Worm (Caenorhabditis elegans) whole organism, L1 larva: Measurements from ENCODE around the gene ghi-1.
"Not testable (repeated sequence)": the region's sequence is repeated elsewhere in the genome, so short reads cannot be mapped to it uniquely, and the experiment has no call there.

Experiments
- Y116A8C.19 ChIP-seq: sonication (generic microtip); optimal IDR thresholded peaks from 2 replicates; lab custom pipeline; 2016; ENCODE audit warnings: missing compliant biosample characterization, missing genetic modification characterization, borderline replicate concordance
- fkh-10 ChIP-seq: sonication (generic microtip); optimal IDR thresholded peaks from 2 replicates; lab custom pipeline; 2017; ENCODE audit warnings: missing biosample characterization, missing genetic modification reagents, missing genetic modification characterization
- mdl-1 ChIP-seq, 2 experiments: fragments of 150-350 bp; optimal IDR thresholded peaks; 2 replicates each; lab custom pipeline; 2014 to 2017; ENCODE audit warnings: missing biosample characterization in 2 of 2, missing genetic modification characterization in 2 of 2, inconsistent platforms in 1 of 2
- pag-3 ChIP-seq: sonication (generic microtip); optimal IDR thresholded peaks from 2 replicates; lab custom pipeline; 2017; ENCODE audit warnings: missing genetic modification characterization, mild to moderate bottlenecking, missing compliant biosample characterization, antibody characterized with exemption, borderline replicate concordance; ENCODE audit not compliant: insufficient read depth
- tlp-1 ChIP-seq: fragments of 150-350 bp; optimal IDR thresholded peaks from 2 replicates; lab custom pipeline; 2014; ENCODE audit warnings: missing biosample characterization, missing genetic modification characterization

DNA sequence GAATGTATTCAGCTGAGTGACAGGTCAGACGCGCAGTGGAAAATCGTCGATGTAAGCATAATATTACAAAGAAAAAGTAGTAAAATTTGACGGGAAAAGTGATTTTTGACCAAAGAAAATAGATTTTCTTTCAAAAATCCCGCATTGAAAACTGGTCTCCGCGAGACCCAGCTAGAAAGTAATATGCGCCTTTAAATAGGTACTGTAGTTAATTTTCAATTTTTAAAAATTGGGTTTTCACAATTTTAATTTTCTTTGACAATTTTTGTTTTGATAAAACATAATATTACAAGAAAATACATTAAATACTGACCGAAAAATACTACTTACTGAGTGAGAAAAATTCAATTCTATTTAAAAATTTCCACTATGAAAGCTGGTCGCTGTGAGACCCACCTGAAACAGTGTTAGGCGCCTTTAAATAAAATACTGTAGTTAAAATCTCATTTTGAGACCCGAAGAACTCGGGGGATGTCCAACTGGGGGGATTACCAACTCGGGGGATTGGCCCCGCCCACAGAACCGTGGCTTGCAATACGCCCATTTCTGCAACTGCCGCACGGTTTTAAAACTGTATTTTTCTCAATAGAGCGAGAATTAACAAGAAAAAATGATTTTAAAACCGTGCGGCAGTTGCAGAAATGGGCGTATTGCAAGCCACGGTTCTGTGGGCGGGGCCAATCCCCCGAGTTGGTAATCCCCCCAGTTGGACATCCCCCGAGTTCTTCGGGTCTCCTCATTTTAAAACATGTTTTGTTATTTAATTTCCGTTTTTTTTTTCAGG, 48.8 kb downstream of the ghi-1 start, which contains the start of gene tars-1:
- not testable (repeated sequence) for TF ChIP-seq mdl-1 (tag; optimal IDR thresholded peaks at IDR 0.05; lab: Kevin White, UChicago); tlp-1 (tag; lab: Kevin White, UChicago); Y116A8C.19 (tag; lab: Kevin White, UChicago); pag-3 (tag; lab: Kevin White, UChicago); fkh-10 (GFP tag; lab: Kevin White, UChicago)
